Worm (Caenorhabditis elegans) whole organism, L4 larva: ENCODE results near the gene K08B12.1.
A peak's percentile ranks its signal among the peaks of the same experiment; 100 is the strongest.

ENCODE experiments used
- D1046.2 ChIP-seq: fragments of 200-800 bp; sonication (Bioruptor generic); IDR thresholded peaks from 2 replicates; pipeline ENCODE4 v1.3.6; 2022; ENCODE audit warnings: missing genetic modification characterization, missing compliant biosample characterization
- R02D3.7 ChIP-seq: fragments of 150-350 bp; sonication (generic microtip); optimal IDR thresholded peaks from 3 replicates; lab custom pipeline; 2014; ENCODE audit warnings: missing biosample characterization, missing genetic modification characterization
- ZK546.5 ChIP-seq, 2 experiments: sonication (generic microtip); optimal IDR thresholded peaks; 2 replicates each; lab custom pipeline; 2017; ENCODE audit warnings: missing biosample characterization in 2 of 2, missing genetic modification characterization in 2 of 2
- aha-1 ChIP-seq: fragments of 150-350 bp; peaks from one replicate; lab custom pipeline; 2014; ENCODE audit warnings: missing biosample characterization, missing genetic modification characterization
- aly-2 ChIP-seq: sonication (generic microtip); optimal IDR thresholded peaks from 2 replicates; lab custom pipeline; 2018; ENCODE audit warnings: missing biosample characterization, missing genetic modification characterization
- arid-1 ChIP-seq: fragments of 200-800 bp; sonication (Bioruptor generic); conservative IDR thresholded peaks from 2 replicates; pipeline ENCODE4 v1.3.6; 2022; ENCODE audit warnings: missing genetic modification reagents, missing genetic modification characterization, missing compliant biosample characterization
- ceh-20 ChIP-seq: fragments of 200-800 bp; sonication (Bioruptor generic); IDR thresholded peaks from 2 replicates; pipeline ENCODE4 v1.3.6; 2022; ENCODE audit warnings: missing genetic modification reagents, missing genetic modification characterization, missing compliant biosample characterization
- ceh-28 ChIP-seq: fragments of 150-350 bp; optimal IDR thresholded peaks from 2 replicates; lab custom pipeline; 2014; ENCODE audit warnings: missing biosample characterization, missing genetic modification reagents, missing genetic modification characterization
- ceh-32 ChIP-seq: sonication (generic microtip); optimal IDR thresholded peaks from 2 replicates; lab custom pipeline; 2016; ENCODE audit warnings: mild to moderate bottlenecking, missing genetic modification characterization, missing compliant biosample characterization; ENCODE audit not compliant: poor library complexity
- ceh-44 ChIP-seq: fragments of 200-800 bp; sonication (Bioruptor generic); IDR thresholded peaks from 2 replicates; pipeline ENCODE4 v1.3.6; 2022; ENCODE audit warnings: missing genetic modification reagents, missing genetic modification characterization, missing compliant biosample characterization
- ces-1 ChIP-seq: fragments of 150-350 bp; sonication (generic microtip); optimal IDR thresholded peaks from 4 replicates; lab custom pipeline; 2014; ENCODE audit warnings: missing biosample characterization, missing genetic modification reagents, missing genetic modification characterization
- daf-19 ChIP-seq: fragments of 200-800 bp; sonication (Bioruptor generic); conservative IDR thresholded peaks from 2 replicates; pipeline ENCODE4 v1.3.6; 2022; ENCODE audit warnings: missing genetic modification characterization, missing compliant biosample characterization
- daf-8 ChIP-seq: fragments of 200-800 bp; sonication (Bioruptor generic); IDR thresholded peaks from 2 replicates; pipeline ENCODE4 v1.3.6; 2022; ENCODE audit warnings: missing genetic modification characterization, missing compliant biosample characterization
- dmd-8 ChIP-seq: fragments of 200-800 bp; sonication (Bioruptor generic); IDR thresholded peaks from 2 replicates; pipeline ENCODE4 v1.3.6; 2022; ENCODE audit warnings: missing genetic modification characterization, missing compliant biosample characterization
- dpl-1 ChIP-seq: fragments of 150-350 bp; optimal IDR thresholded peaks from 2 replicates; lab custom pipeline; 2014; ENCODE audit warnings: missing biosample characterization, missing genetic modification reagents, missing genetic modification characterization
- duxl-1 ChIP-seq: sonication (generic microtip); optimal IDR thresholded peaks from 2 replicates; lab custom pipeline; 2016; ENCODE audit warnings: mild to moderate bottlenecking, missing genetic modification characterization, moderate library complexity, missing compliant biosample characterization; ENCODE audit not compliant: poor library complexity
- dve-1 ChIP-seq: sonication (generic microtip); optimal IDR thresholded peaks from 2 replicates; lab custom pipeline; 2017; ENCODE audit warnings: antibody characterized with exemption, mild to moderate bottlenecking, missing genetic modification characterization, missing compliant biosample characterization; ENCODE audit not compliant: insufficient read depth
- fkh-10 ChIP-seq: fragments of 150-350 bp; optimal IDR thresholded peaks from 2 replicates; lab custom pipeline; 2014; ENCODE audit warnings: missing biosample characterization, missing genetic modification reagents, missing genetic modification characterization
- fos-1 ChIP-seq: fragments of 150-350 bp; optimal IDR thresholded peaks from 2 replicates; lab custom pipeline; 2014; ENCODE audit warnings: missing biosample characterization, missing genetic modification characterization
- gei-8 ChIP-seq: fragments of 200-800 bp; sonication (Bioruptor generic); optimal IDR thresholded peaks from 2 replicates; lab custom pipeline; 2018; ENCODE audit warnings: mild to moderate bottlenecking, missing genetic modification characterization, missing compliant biosample characterization
- hif-1 ChIP-seq, 2 experiments: sonication (generic microtip); optimal IDR thresholded peaks; 2 replicates each; lab custom pipeline; 2016 to 2017; ENCODE audit warnings: missing compliant biosample characterization in 2 of 2, missing genetic modification characterization in 2 of 2, missing genetic modification reagents in 2 of 2, missing genotype in 2 of 2, mild to moderate bottlenecking in 1 of 2
- hmg-1.1 ChIP-seq: fragments of 200-800 bp; sonication (Bioruptor generic); IDR thresholded peaks from 2 replicates; pipeline ENCODE4 v1.3.6; 2022; ENCODE audit warnings: missing genetic modification reagents, missing genetic modification characterization, missing compliant biosample characterization
- lim-7 ChIP-seq: fragments of 200-800 bp; sonication (Bioruptor generic); IDR thresholded peaks from 2 replicates; pipeline ENCODE4 v1.3.6; 2022; ENCODE audit warnings: missing genetic modification characterization, missing compliant biosample characterization
- lin-1 ChIP-seq: fragments of 200-800 bp; sonication (Bioruptor generic); IDR thresholded peaks from 2 replicates; pipeline ENCODE4 v1.3.6; 2022; ENCODE audit warnings: missing genetic modification reagents, missing genetic modification characterization, missing compliant biosample characterization
- lin-13 ChIP-seq: fragments of 150-350 bp; optimal IDR thresholded peaks from 2 replicates; lab custom pipeline; 2014; ENCODE audit warnings: missing biosample characterization, missing genetic modification reagents, missing genetic modification characterization
- lin-15B ChIP-seq: fragments of 150-350 bp; sonication (generic microtip); optimal IDR thresholded peaks from 3 replicates; lab custom pipeline; 2014; ENCODE audit warnings: missing biosample characterization, missing genetic modification characterization
- lin-38 ChIP-seq: fragments of 200-800 bp; sonication (Bioruptor generic); IDR thresholded peaks from 2 replicates; pipeline ENCODE4 v1.3.6; 2022; ENCODE audit warnings: missing genetic modification reagents, missing genetic modification characterization, missing compliant biosample characterization
- lin-39 ChIP-seq: fragments of 150-350 bp; optimal IDR thresholded peaks from 2 replicates; lab custom pipeline; 2014; ENCODE audit warnings: missing biosample characterization, missing genetic modification reagents, missing genetic modification characterization
- madf-5 ChIP-seq, 2 experiments: fragments of 200-800 bp; sonication (Bioruptor generic); IDR thresholded peaks; 2 replicates each; pipeline ENCODE4 v1.3.6; 2022; ENCODE audit warnings: missing compliant biosample characterization in 2 of 2, missing genetic modification characterization in 2 of 2
- mdl-1 ChIP-seq, 2 experiments: fragments of 150-350 bp in 1 of 2; sonication (generic microtip) in 1 of 2; optimal IDR thresholded peaks; 2 replicates each; lab custom pipeline; 2014 to 2017; ENCODE audit warnings: missing biosample characterization in 2 of 2, missing genetic modification characterization in 2 of 2
- mdt-29 ChIP-seq: fragments of 200-800 bp; sonication (Bioruptor generic); IDR thresholded peaks from 2 replicates; pipeline ENCODE4 v1.3.6; 2022; ENCODE audit warnings: missing genetic modification reagents, missing genetic modification characterization, missing compliant biosample characterization
- mep-1 ChIP-seq: fragments of 150-350 bp; sonication (generic microtip); optimal IDR thresholded peaks from 3 replicates; lab custom pipeline; 2014; ENCODE audit warnings: missing biosample characterization, missing genetic modification characterization
- mes-2 ChIP-seq: sonication (generic microtip); optimal IDR thresholded peaks from 2 replicates; lab custom pipeline; 2016; ENCODE audit warnings: missing genotype, mild to moderate bottlenecking, missing genetic modification characterization, missing compliant biosample characterization; ENCODE audit not compliant: poor library complexity, severe bottlenecking
- nhr-102 ChIP-seq: sonication (generic microtip); optimal IDR thresholded peaks from 2 replicates; lab custom pipeline; 2016; ENCODE audit warnings: mild to moderate bottlenecking, missing genetic modification characterization, moderate library complexity, missing compliant biosample characterization
- nhr-111 ChIP-seq: fragments of 200-800 bp; sonication (Bioruptor generic); optimal IDR thresholded peaks from 2 replicates; lab custom pipeline; 2018; ENCODE audit warnings: mild to moderate bottlenecking, missing genetic modification characterization, missing compliant biosample characterization
- nhr-25 ChIP-seq: sonication (generic microtip); optimal IDR thresholded peaks from 2 replicates; lab custom pipeline; 2017; ENCODE audit warnings: missing genetic modification characterization, mild to moderate bottlenecking, missing compliant biosample characterization, antibody characterized with exemption, moderate library complexity, borderline replicate concordance; ENCODE audit not compliant: insufficient read depth
- nhr-28 ChIP-seq: fragments of 150-350 bp; optimal IDR thresholded peaks from 2 replicates; lab custom pipeline; 2014; ENCODE audit warnings: missing biosample characterization, missing genetic modification characterization
- nhr-41 ChIP-seq: fragments of 200-800 bp; sonication (Bioruptor generic); IDR thresholded peaks from 2 replicates; pipeline ENCODE4 v1.3.6; 2022; ENCODE audit warnings: missing genetic modification reagents, missing genetic modification characterization, missing compliant biosample characterization
- nhr-76 ChIP-seq: fragments of 150-350 bp; optimal IDR thresholded peaks from 2 replicates; lab custom pipeline; 2014; ENCODE audit warnings: missing biosample characterization, missing genetic modification characterization
- nhr-77 ChIP-seq: fragments of 150-350 bp; optimal IDR thresholded peaks from 2 replicates; lab custom pipeline; 2014; ENCODE audit warnings: missing biosample characterization, missing genetic modification characterization
- pha-4 ChIP-seq, 2 experiments: fragments of 150-350 bp in 1 of 2; fragments of 200-800 bp in 1 of 2; sonication (Bioruptor generic) in 1 of 2; IDR thresholded peaks in 1 of 2; optimal IDR thresholded peaks in 1 of 2; 2 replicates each; pipeline versions ENCODE4 v1.3.6 to Lab custom; 2014 to 2022; ENCODE audit warnings: missing genetic modification characterization in 2 of 2, missing genetic modification reagents in 2 of 2, missing biosample characterization in 1 of 2, missing compliant biosample characterization in 1 of 2
- saeg-2 ChIP-seq: fragments of 200-800 bp; sonication (Bioruptor generic); IDR thresholded peaks from 2 replicates; pipeline ENCODE4 v1.3.6; 2022; ENCODE audit warnings: missing genetic modification reagents, missing genetic modification characterization, missing compliant biosample characterization
- sdz-12 ChIP-seq: fragments of 200-800 bp; sonication (Bioruptor generic); optimal IDR thresholded peaks from 2 replicates; lab custom pipeline; 2018; ENCODE audit warnings: mild to moderate bottlenecking, missing genetic modification characterization, missing compliant biosample characterization
- snpc-1.2 ChIP-seq: fragments of 200-800 bp; sonication (Bioruptor generic); IDR thresholded peaks from 2 replicates; pipeline ENCODE4 v1.3.6; 2022; ENCODE audit warnings: missing genetic modification reagents, missing genetic modification characterization, missing compliant biosample characterization
- snpc-4 ChIP-seq: fragments of 150-350 bp; optimal IDR thresholded peaks from 2 replicates; lab custom pipeline; 2014; ENCODE audit warnings: missing biosample characterization, missing genetic modification characterization
- tra-1 ChIP-seq: fragments of 200-800 bp; sonication (Bioruptor generic); IDR thresholded peaks from 2 replicates; pipeline ENCODE4 v1.3.6; 2022; ENCODE audit warnings: missing genetic modification reagents, missing genetic modification characterization, missing compliant biosample characterization
- unc-130 ChIP-seq: sonication (generic microtip); optimal IDR thresholded peaks from 2 replicates; lab custom pipeline; 2016; ENCODE audit warnings: missing genetic modification reagents, missing genetic modification characterization, missing compliant biosample characterization
- unc-39 ChIP-seq: sonication (generic microtip); optimal IDR thresholded peaks from 2 replicates; lab custom pipeline; 2017; ENCODE audit warnings: missing biosample characterization, missing genetic modification characterization
- zip-11 ChIP-seq: fragments of 200-800 bp; sonication (Bioruptor generic); IDR thresholded peaks from 2 replicates; pipeline ENCODE4 v1.3.6; 2022; ENCODE audit warnings: missing genetic modification characterization, missing compliant biosample characterization
- zip-2 ChIP-seq: fragments of 150-350 bp; optimal IDR thresholded peaks from 2 replicates; lab custom pipeline; 2014; ENCODE audit warnings: missing biosample characterization, missing genetic modification characterization
- ztf-11 ChIP-seq: fragments of 150-350 bp; optimal IDR thresholded peaks from 2 replicates; lab custom pipeline; 2014; ENCODE audit warnings: missing biosample characterization, missing genetic modification characterization

Gene K08B12.1

ce11 chrV:6221292-6221691, 37.9 kb upstream of the K08B12.1 start:
- TF ChIP-seq lin-38 (GFP tag; lab: Robert Waterston, UW) (no peak), arid-1 (no peak), nhr-28 (tag; lab: Kevin White, UChicago) (no peak), ZK546.5 (tag; optimal IDR thresholded peaks at IDR 0.05; lab: Kevin White, UChicago) (no peak), unc-39 (tag; lab: Kevin White, UChicago) (no peak), tra-1 (no peak), aly-2 (no peak), nhr-102 (tag; lab: Kevin White, UChicago) (no peak), unc-130 (GFP tag; lab: Kevin White, UChicago) (no peak), mdt-29 (GFP tag; lab: Robert Waterston, UW) (no peak), hmg-1.1 (GFP tag; lab: Robert Waterston, UW) (no peak), mdl-1 (tag; optimal IDR thresholded peaks at IDR 0.05; lab: Kevin White, UChicago) (no peak), daf-19 (GFP tag; lab: Robert Waterston, UW) (no peak), madf-5 (GFP tag; IDR thresholded peaks at IDR 0.05; lab: Robert Waterston, UW) (no peak), nhr-41 (GFP tag; lab: Robert Waterston, UW) (no peak; the same call in 1 of the 2 replicates), D1046.2 (no peak), lin-15B (tag; lab: Kevin White, UChicago) (no peak), snpc-1.2 (GFP tag; lab: Robert Waterston, UW) (0 out of 2 replicates have a peak, but pooled peaks have one; percentile 9), zip-2 (tag; lab: Kevin White, UChicago) (no peak), nhr-76 (tag; lab: Kevin White, UChicago) (no peak), lim-7 (GFP tag; lab: Robert Waterston, UW) (no peak), daf-8 (no peak), R02D3.7 (tag; lab: Kevin White, UChicago) (no peak), sdz-12 (no peak), snpc-4 (tag; lab: Kevin White, UChicago) (no peak), nhr-77 (no peak), saeg-2 (GFP tag; lab: Robert Waterston, UW) (no peak), ceh-44 (no peak), lin-1 (GFP tag; lab: Robert Waterston, UW) (no peak), ceh-20 (GFP tag; lab: Robert Waterston, UW) (no peak), gei-8 (GFP tag; lab: Kevin White, UChicago) (peak; percentile 44), nhr-25 (tag; lab: Kevin White, UChicago) (no peak), mes-2 (tag; lab: Kevin White, UChicago) (peak; percentile 27), hif-1 (tag; optimal IDR thresholded peaks at IDR 0.05; lab: Kevin White, UChicago) (no peak), lin-13 (no peak), ztf-11 (tag; lab: Kevin White, UChicago) (no peak), dmd-8 (GFP tag; lab: Robert Waterston, UW) (no peak), duxl-1 (tag; lab: Kevin White, UChicago) (peak; percentile 54), aha-1 (peak; percentile 94), lin-39 (no peak), ces-1 (GFP tag; lab: Kevin White, UChicago) (no peak), nhr-111 (GFP tag; lab: Kevin White, UChicago) (no peak), ceh-28 (tag; lab: Kevin White, UChicago) (no peak), fos-1 (tag; lab: Kevin White, UChicago) (peak; percentile 30), pha-4 (GFP tag; IDR thresholded peaks at IDR 0.05; lab: Robert Waterston, UW) (no peak), pha-4 (tag; optimal IDR thresholded peaks at IDR 0.05; lab: Kevin White, UChicago) (no peak), zip-11 (GFP tag; lab: Robert Waterston, UW) (no peak), dpl-1 (GFP tag; lab: Kevin White, UChicago) (no peak), mep-1 (tag; lab: Kevin White, UChicago) (no peak), ceh-32 (tag; lab: Kevin White, UChicago) (no peak), fkh-10 (GFP tag; lab: Kevin White, UChicago) (no peak), dve-1 (peak; percentile 2)
